Fruit fly (Drosophila melanogaster): ENCODE measurements around the gene CRMP.

CRMP gene

DNA sequence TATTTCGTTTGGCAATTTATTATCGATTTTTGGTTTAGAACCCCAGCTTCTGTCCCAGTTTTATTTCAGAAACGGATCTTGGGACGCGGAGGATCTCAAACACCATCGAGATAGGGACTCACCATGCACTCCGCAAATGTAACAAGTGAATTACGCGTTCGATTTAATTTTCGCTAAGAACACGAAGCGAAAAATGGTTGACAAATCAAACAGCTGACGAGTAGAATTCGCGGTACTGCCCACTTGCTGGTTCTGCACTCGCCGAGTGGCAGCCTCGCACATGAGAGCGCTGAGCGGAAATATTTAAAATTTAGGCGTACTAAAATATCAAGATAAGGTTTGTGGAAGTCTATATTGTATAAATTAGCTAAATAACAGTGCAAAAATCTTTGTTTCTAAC, 7.5 kb upstream of the CRMP start, which contains the start of gene Pi4KIIalpha:
Pi4KIIalpha (minus strand) TSS at position 233 of the 400 bp plus-strand sequence.
- TF ChIP-seq pzg (GFP tag; optimal IDR thresholded peaks at IDR 0.05), result peak; percentile 69
- TF ChIP-seq ems (GFP tag; optimal IDR thresholded peaks at IDR 0.05), result no peak
- TF ChIP-seq MESR4 (GFP tag; optimal IDR thresholded peaks at IDR 0.05), result peak; percentile 66
- TF ChIP-seq CG34422 (GFP tag; IDR thresholded peaks at IDR 0.05), result peak; percentile 40; the same call in 1 of the 3 replicates
- peak; percentile 55 for TF ChIP-seq CG1603 (tag; optimal IDR thresholded peaks at IDR 0.05)
- TF ChIP-seq disco-r (GFP tag; optimal IDR thresholded peaks at IDR 0.05), result peak; percentile 23
- no peak for TF ChIP-seq lola (GFP tag; optimal IDR thresholded peaks at IDR 0.05)
- TF ChIP-seq Sry-β (GFP tag; optimal IDR thresholded peaks at IDR 0.05), result peak; percentile 32
- TF ChIP-seq crol (GFP tag; IDR thresholded peaks at IDR 0.05), result 0 out of 2 replicates have a peak, but pooled peaks have one; percentile 1
- TF ChIP-seq CG4617 (GFP tag; optimal IDR thresholded peaks at IDR 0.05; ENCODE audit: borderline replicate concordance), result peak; percentile 47
- TF ChIP-seq Dref (GFP tag; IDR thresholded peaks at IDR 0.05), result peak; percentile 59
- no peak for TF ChIP-seq CG6272 (GFP tag; IDR thresholded peaks at IDR 0.05)
- TF ChIP-seq YL-1 (GFP tag; optimal IDR thresholded peaks at IDR 0.05), result peak; percentile 14
- peak; percentile 25; the same call in 1 of the 2 replicates for TF ChIP-seq amos (GFP tag; IDR thresholded peaks at IDR 0.05; ENCODE audit: partially characterized antibody)
- TF ChIP-seq CG11560 (tag; IDR thresholded peaks at IDR 0.05), result no peak
- peak; percentile 21 for TF ChIP-seq CG2116 (GFP tag; optimal IDR thresholded peaks at IDR 0.05)
- no peak for TF ChIP-seq CG13624 (GFP tag; optimal IDR thresholded peaks at IDR 0.05)
- TF ChIP-seq phol (tag; optimal IDR thresholded peaks at IDR 0.05), result peak; percentile 69
- TF ChIP-seq gfzf (GFP tag; optimal IDR thresholded peaks at IDR 0.05), result peak; percentile 9
- TF ChIP-seq stwl (tag; optimal IDR thresholded peaks at IDR 0.05), result peak; percentile 6
- TF ChIP-seq trem (tag; optimal IDR thresholded peaks at IDR 0.05), result peak; percentile 99
- TF ChIP-seq Sry-δ (GFP tag; optimal IDR thresholded peaks at IDR 0.05), result peak; percentile 12
- no peak for TF ChIP-seq CG11723 (GFP tag; optimal IDR thresholded peaks at IDR 0.05)
- TF ChIP-seq insv (GFP tag; optimal IDR thresholded peaks at IDR 0.05), result peak in 1 of 2 experiments; percentile 15
- peak; percentile 82 for TF ChIP-seq CG12155 (GFP tag; optimal IDR thresholded peaks at IDR 0.05)
- TF ChIP-seq CG15514 (GFP tag; optimal IDR thresholded peaks at IDR 0.05), result peak; percentile 66
- no peak for TF ChIP-seq HLH3B (GFP tag; IDR thresholded peaks at IDR 0.05)
- TF ChIP-seq crp (GFP tag; optimal IDR thresholded peaks at IDR 0.05), result peak; percentile 79 to 94
- TF ChIP-seq CG13287 (GFP tag; IDR thresholded peaks at IDR 0.05; ENCODE audit: partially characterized antibody), result peak; percentile 54
- peak; percentile 89 for TF ChIP-seq Dp (GFP tag; optimal IDR thresholded peaks at IDR 0.05)
- TF ChIP-seq rib (GFP tag; IDR thresholded peaks at IDR 0.05), result peak; percentile 80
- peak; percentile 66 for TF ChIP-seq CG3281 (GFP tag; optimal IDR thresholded peaks at IDR 0.05)
- TF ChIP-seq HmgZ (tag; optimal IDR thresholded peaks at IDR 0.05), result peak; percentile 16
- peak; percentile 84 for TF ChIP-seq MBD-R2 (GFP tag; IDR thresholded peaks at IDR 0.05)
- peak; percentile 10 for TF ChIP-seq Myb (GFP tag; optimal IDR thresholded peaks at IDR 0.05)
- no peak for TF ChIP-seq Aef1 (GFP tag; IDR thresholded peaks at IDR 0.05)
- TF ChIP-seq fru (optimal IDR thresholded peaks at IDR 0.05), result no peak
- TF ChIP-seq Deaf1 (tag; optimal IDR thresholded peaks at IDR 0.05), result no peak
- peak; percentile 26; the same call in 1 of the 4 replicates for TF ChIP-seq Dll (GFP tag; IDR thresholded peaks at IDR 0.05; ENCODE audit: partially characterized antibody)
- peak; percentile 28 for TF ChIP-seq BEAF-32 (GFP tag; optimal IDR thresholded peaks at IDR 0.05)
- no peak for TF ChIP-seq lab (GFP tag; optimal IDR thresholded peaks at IDR 0.05)
- TF ChIP-seq Opbp (GFP tag; IDR thresholded peaks at IDR 0.05; ENCODE audit: partially characterized antibody), result peak; percentile 19; the same call in 1 of the 3 replicates
- TF ChIP-seq E2f2 (GFP tag; IDR thresholded peaks at IDR 0.05), result peak; percentile 93
